Worm (Caenorhabditis elegans) whole organism, young adult: ENCODE results near the gene Y39G8B.10.

Experiments used
- B0035.1 ChIP-seq: sonication (generic microtip); optimal IDR thresholded peaks from 2 replicates; lab custom pipeline; 2016; ENCODE audit warnings: missing genetic modification characterization, mild to moderate bottlenecking, missing compliant biosample characterization, missing genotype, missing genetic modification reagents
- B0336.3 ChIP-seq: fragments of 200-800 bp; sonication (Bioruptor generic); IDR thresholded peaks from 2 replicates; pipeline ENCODE4 v1.3.6; 2022; ENCODE audit warnings: missing genetic modification characterization, missing compliant biosample characterization
- D2030.7 ChIP-seq: fragments of 200-800 bp; sonication (Bioruptor generic); IDR thresholded peaks from 2 replicates; pipeline ENCODE4 v1.3.6; 2022; ENCODE audit warnings: missing genetic modification reagents, missing genetic modification characterization, missing compliant biosample characterization
- F37B4.10 ChIP-seq: fragments of 200-800 bp; sonication (Bioruptor generic); IDR thresholded peaks from 2 replicates; pipeline ENCODE4 v1.3.6; 2022; ENCODE audit warnings: missing genetic modification characterization, missing compliant biosample characterization
- F52B5.7 ChIP-seq: sonication (generic microtip); optimal IDR thresholded peaks from 2 replicates; lab custom pipeline; 2016; ENCODE audit warnings: mild to moderate bottlenecking, missing genetic modification characterization, missing compliant biosample characterization
- F57C9.4 ChIP-seq: sonication (generic microtip); optimal IDR thresholded peaks from 2 replicates; lab custom pipeline; 2017; ENCODE audit warnings: mild to moderate bottlenecking, missing genetic modification characterization, missing compliant biosample characterization
- T07F8.4 ChIP-seq: sonication (generic microtip); optimal IDR thresholded peaks from 2 replicates; lab custom pipeline; 2016; ENCODE audit warnings: mild to moderate bottlenecking, missing genetic modification characterization, moderate library complexity, missing compliant biosample characterization
- Y53G8AR.9 ChIP-seq: fragments of 200-800 bp; sonication (Bioruptor generic); conservative IDR thresholded peaks from 2 replicates; pipeline ENCODE4 v1.3.6; 2022; ENCODE audit warnings: missing genetic modification reagents, missing genetic modification characterization, missing compliant biosample characterization
- Y79H2A.3 ChIP-seq: fragments of 200-800 bp; sonication (Bioruptor generic); conservative IDR thresholded peaks from 2 replicates; pipeline ENCODE4 v1.3.6; 2022; ENCODE audit warnings: missing genetic modification reagents, missing genetic modification characterization, missing compliant biosample characterization
- ZK185.1 ChIP-seq: sonication (generic microtip); optimal IDR thresholded peaks from 2 replicates; lab custom pipeline; 2016; ENCODE audit warnings: mild to moderate bottlenecking, missing genetic modification characterization, missing compliant biosample characterization; ENCODE audit not compliant: poor library complexity, severe bottlenecking
- aptf-2 ChIP-seq: fragments of 200-800 bp; sonication (Bioruptor generic); conservative IDR thresholded peaks from 2 replicates; pipeline ENCODE4 v1.3.6; 2022; ENCODE audit warnings: missing genetic modification reagents, missing genetic modification characterization, missing compliant biosample characterization
- atf-7 ChIP-seq: sonication (generic microtip); optimal IDR thresholded peaks from 2 replicates; lab custom pipeline; 2017; ENCODE audit warnings: mild to moderate bottlenecking, missing genetic modification characterization, missing compliant biosample characterization
- attf-5 ChIP-seq: fragments of 200-800 bp; sonication (Bioruptor generic); optimal IDR thresholded peaks from 2 replicates; lab custom pipeline; 2018; ENCODE audit warnings: mild to moderate bottlenecking, missing genetic modification characterization, missing compliant biosample characterization
- ceh-100 ChIP-seq: fragments of 200-800 bp; sonication (Bioruptor generic); IDR thresholded peaks from 2 replicates; pipeline ENCODE4 v1.3.6; 2022; ENCODE audit warnings: missing genetic modification reagents, missing genetic modification characterization, missing compliant biosample characterization
- ceh-40 ChIP-seq: fragments of 200-800 bp; sonication (Bioruptor generic); IDR thresholded peaks from 2 replicates; pipeline ENCODE4 v1.3.6; 2022; ENCODE audit warnings: missing genetic modification characterization, missing compliant biosample characterization
- ceh-91 ChIP-seq: fragments of 200-800 bp; sonication (Bioruptor generic); IDR thresholded peaks from 2 replicates; pipeline ENCODE4 v1.3.6; 2022; ENCODE audit warnings: missing genetic modification reagents, missing genetic modification characterization, missing compliant biosample characterization
- dox-1 ChIP-seq: fragments of 200-800 bp; sonication (Bioruptor generic); IDR thresholded peaks from 2 replicates; pipeline ENCODE4 v1.3.6; 2022; ENCODE audit warnings: missing genetic modification reagents, missing genetic modification characterization, missing compliant biosample characterization
- egrh-3 ChIP-seq: fragments of 200-800 bp; sonication (Bioruptor generic); IDR thresholded peaks from 2 replicates; pipeline ENCODE4 v1.3.6; 2022; ENCODE audit warnings: missing genetic modification reagents, missing genetic modification characterization, missing compliant biosample characterization
- ekl-4 ChIP-seq: fragments of 200-800 bp; sonication (Bioruptor generic); IDR thresholded peaks from 2 replicates; pipeline ENCODE4 v1.3.6; 2022; ENCODE audit warnings: missing genetic modification reagents, missing genetic modification characterization, missing compliant biosample characterization
- ets-4 ChIP-seq: fragments of 200-800 bp; sonication (Bioruptor generic); optimal IDR thresholded peaks from 2 replicates; lab custom pipeline; 2018; ENCODE audit warnings: mild to moderate bottlenecking, missing genetic modification characterization, missing compliant biosample characterization
- gei-17 ChIP-seq: fragments of 200-800 bp; sonication (Bioruptor generic); optimal IDR thresholded peaks from 2 replicates; lab custom pipeline; 2018; ENCODE audit warnings: mild to moderate bottlenecking, missing genetic modification characterization, missing compliant biosample characterization
- hmg-1.2 ChIP-seq: fragments of 200-800 bp; sonication (Bioruptor generic); IDR thresholded peaks from 2 replicates; pipeline ENCODE4 v1.3.6; 2022; ENCODE audit warnings: missing genetic modification reagents, missing genetic modification characterization, missing compliant biosample characterization
- hmg-20 ChIP-seq: fragments of 200-800 bp; sonication (Bioruptor generic); IDR thresholded peaks from 2 replicates; pipeline ENCODE4 v1.3.6; 2022; ENCODE audit warnings: missing genetic modification reagents, missing genetic modification characterization, missing compliant biosample characterization
- lin-26 ChIP-seq: fragments of 200-800 bp; sonication (Bioruptor generic); IDR thresholded peaks from 2 replicates; pipeline ENCODE4 v1.3.6; 2022; ENCODE audit warnings: missing genetic modification reagents, missing genetic modification characterization, missing compliant biosample characterization
- lsl-1 ChIP-seq: fragments of 200-800 bp; sonication (Bioruptor generic); optimal IDR thresholded peaks from 2 replicates; lab custom pipeline; 2018; ENCODE audit warnings: mild to moderate bottlenecking, missing genetic modification characterization, moderate library complexity, missing compliant biosample characterization
- madf-6 ChIP-seq: fragments of 200-800 bp; sonication (Bioruptor generic); IDR thresholded peaks from 2 replicates; pipeline ENCODE4 v1.3.6; 2022; ENCODE audit warnings: missing genetic modification reagents, missing genetic modification characterization, missing compliant biosample characterization
- mes-4 ChIP-seq: sonication (generic microtip); optimal IDR thresholded peaks from 2 replicates; lab custom pipeline; 2016; ENCODE audit warnings: missing genotype, missing genetic modification characterization, missing compliant biosample characterization
- mxl-1 ChIP-seq: sonication (generic microtip); optimal IDR thresholded peaks from 2 replicates; lab custom pipeline; 2016; ENCODE audit warnings: missing genetic modification characterization, missing compliant biosample characterization
- nhr-179 ChIP-seq: sonication (generic microtip); optimal IDR thresholded peaks from 2 replicates; lab custom pipeline; 2016; ENCODE audit warnings: mild to moderate bottlenecking, missing genetic modification characterization, missing compliant biosample characterization
- nhr-27 ChIP-seq: fragments of 200-800 bp; sonication (Bioruptor generic); optimal IDR thresholded peaks from 2 replicates; lab custom pipeline; 2018; ENCODE audit warnings: mild to moderate bottlenecking, missing genetic modification characterization, moderate library complexity, missing compliant biosample characterization
- nhr-80 ChIP-seq: sonication (generic microtip); optimal IDR thresholded peaks from 2 replicates; lab custom pipeline; 2016; ENCODE audit warnings: missing genetic modification characterization, missing compliant biosample characterization
- nhr-90 ChIP-seq: sonication (generic microtip); optimal IDR thresholded peaks from 2 replicates; lab custom pipeline; 2016; ENCODE audit warnings: missing genotype, mild to moderate bottlenecking, missing genetic modification characterization, missing compliant biosample characterization
- rcor-1 ChIP-seq: fragments of 200-800 bp; sonication (Bioruptor generic); IDR thresholded peaks from 2 replicates; pipeline ENCODE4 v1.3.6; 2022; ENCODE audit warnings: missing genetic modification reagents, missing genetic modification characterization, missing compliant biosample characterization
- rec-8 ChIP-seq, 2 experiments: sonication (generic microtip); optimal IDR thresholded peaks; 2 replicates each; lab custom pipeline; 2016; ENCODE audit warnings: mild to moderate bottlenecking in 2 of 2, missing genetic modification characterization in 2 of 2, missing genetic modification reagents in 2 of 2, missing genotype in 2 of 2, missing biosample characterization in 1 of 2, missing compliant biosample characterization in 1 of 2, moderate library complexity in 1 of 2
- repo-1 ChIP-seq: sonication (generic microtip); optimal IDR thresholded peaks from 2 replicates; lab custom pipeline; 2017; ENCODE audit warnings: mild to moderate bottlenecking, missing genetic modification characterization, missing compliant biosample characterization
- snpc-4 ChIP-seq, 5 experiments: fragments of 150-350 bp in 1 of 5; sonication (generic microtip) in 4 of 5; optimal IDR thresholded peaks; 2 replicates each; lab custom pipeline; 2014 to 2018; ENCODE audit warnings: missing genetic modification characterization in 5 of 5, missing biosample characterization in 3 of 5, antibody characterized with exemption in 2 of 5, mild to moderate bottlenecking in 2 of 5, missing compliant biosample characterization in 2 of 5, missing genotype in 2 of 5, moderate library complexity in 2 of 5, missing genetic modification reagents in 1 of 5
- xnd-1 ChIP-seq: sonication (generic microtip); optimal IDR thresholded peaks from 2 replicates; lab custom pipeline; 2016; ENCODE audit warnings: missing genotype, missing genetic modification reagents, missing genetic modification characterization, missing compliant biosample characterization
- zfh-2 ChIP-seq: fragments of 200-800 bp; sonication (Bioruptor generic); conservative IDR thresholded peaks from 2 replicates; pipeline ENCODE4 v1.3.6; 2022; ENCODE audit warnings: missing genetic modification reagents, missing genetic modification characterization, missing compliant biosample characterization
- zim-3 ChIP-seq: sonication (generic microtip); optimal IDR thresholded peaks from 2 replicates; lab custom pipeline; 2017; ENCODE audit warnings: mild to moderate bottlenecking, missing genetic modification characterization, moderate library complexity, missing compliant biosample characterization
- ztf-18 ChIP-seq: sonication (generic microtip); optimal IDR thresholded peaks from 2 replicates; lab custom pipeline; 2016; ENCODE audit warnings: missing genotype, mild to moderate bottlenecking, missing genetic modification characterization, missing compliant biosample characterization
- ztf-26 ChIP-seq: sonication (generic microtip); optimal IDR thresholded peaks from 2 replicates; lab custom pipeline; 2017; ENCODE audit warnings: missing genetic modification characterization, missing compliant biosample characterization

The Y39G8B.10 gene

ce11 chrII:13938290-13938689, 44.6 kb downstream of the Y39G8B.10 start:
- no peak for TF ChIP-seq T07F8.4 (tag; lab: Kevin White, UChicago)
- TF ChIP-seq ceh-91 (GFP tag; lab: Robert Waterston, UW): no peak
- TF ChIP-seq hmg-1.2 (GFP tag; lab: Robert Waterston, UW): no peak
- peak; percentile 77 for TF ChIP-seq zfh-2 (GFP tag; lab: Robert Waterston, UW)
- no peak for TF ChIP-seq nhr-90 (tag; lab: Kevin White, UChicago)
- no peak for TF ChIP-seq rec-8 (tag; optimal IDR thresholded peaks at IDR 0.05; lab: Kevin White, UChicago)
- TF ChIP-seq ZK185.1 (tag; lab: Kevin White, UChicago): no peak
- no peak for TF ChIP-seq ceh-40 (GFP tag; lab: Robert Waterston, UW)
- TF ChIP-seq atf-7 (tag; lab: Kevin White, UChicago): no peak
- no peak for TF ChIP-seq snpc-4 (GFP tag; optimal IDR thresholded peaks at IDR 0.05; lab: Kevin White, UChicago)
- TF ChIP-seq snpc-4 (tag; optimal IDR thresholded peaks at IDR 0.05; lab: Kevin White, UChicago): peak in 2 of 4 experiments; percentile 49 to 81
- TF ChIP-seq madf-6 (GFP tag; lab: Robert Waterston, UW): no peak
- no peak for TF ChIP-seq ztf-18 (tag; lab: Kevin White, UChicago)
- TF ChIP-seq lsl-1 (GFP tag; lab: Kevin White, UChicago): no peak
- no peak for TF ChIP-seq B0336.3 (GFP tag; lab: Robert Waterston, UW)
- no peak for TF ChIP-seq xnd-1 (tag; lab: Kevin White, UChicago)
- TF ChIP-seq egrh-3 (GFP tag; lab: Robert Waterston, UW): peak; percentile 39; the same call in 1 of the 2 replicates
- TF ChIP-seq F57C9.4 (tag; lab: Kevin White, UChicago): no peak
- no peak for TF ChIP-seq B0035.1
- TF ChIP-seq ceh-100: no peak
- no peak for TF ChIP-seq D2030.7 (GFP tag; lab: Robert Waterston, UW)
- TF ChIP-seq lin-26 (GFP tag; lab: Robert Waterston, UW): no peak
- no peak for TF ChIP-seq attf-5 (GFP tag; lab: Kevin White, UChicago)

- TF ChIP-seq mes-4: no peak
- no peak for TF ChIP-seq mxl-1
- no peak for TF ChIP-seq rcor-1 (GFP tag; lab: Robert Waterston, UW)
- no peak for TF ChIP-seq repo-1 (tag; lab: Kevin White, UChicago)
- no peak for TF ChIP-seq attf-5 (GFP tag; lab: Kevin White, UChicago)
- no peak for TF ChIP-seq B0035.1
- TF ChIP-seq gei-17 (GFP tag; lab: Kevin White, UChicago): no peak
- TF ChIP-seq hmg-1.2 (GFP tag; lab: Robert Waterston, UW): no peak
- no peak for TF ChIP-seq Y79H2A.3 (GFP tag; lab: Robert Waterston, UW)
- TF ChIP-seq dox-1 (GFP tag; lab: Robert Waterston, UW): no peak
- TF ChIP-seq zfh-2 (GFP tag; lab: Robert Waterston, UW): no peak
- no peak for TF ChIP-seq hmg-20
- no peak for TF ChIP-seq F37B4.10
- TF ChIP-seq ztf-26 (tag; lab: Kevin White, UChicago): no peak
- no peak for TF ChIP-seq nhr-80
- no peak for TF ChIP-seq F52B5.7 (tag; lab: Kevin White, UChicago)
- no peak for TF ChIP-seq ekl-4 (GFP tag; lab: Robert Waterston, UW)
- no peak for TF ChIP-seq ets-4 (GFP tag; lab: Kevin White, UChicago)
Observed at ce11 chrII:13935907-13936306, 47.0 kb downstream of the Y39G8B.10 start.

ce11 chrII:13933534-13933933, 49.4 kb downstream of the Y39G8B.10 start:
- TF ChIP-seq lin-26 (GFP tag; lab: Robert Waterston, UW) (no peak), nhr-27 (tag; lab: Kevin White, UChicago) (no peak), aptf-2 (GFP tag; lab: Robert Waterston, UW) (no peak), zim-3 (no peak), nhr-179 (tag; lab: Kevin White, UChicago) (no peak), rec-8 (tag; optimal IDR thresholded peaks at IDR 0.05; lab: Kevin White, UChicago) (no peak), dox-1 (GFP tag; lab: Robert Waterston, UW) (no peak), Y53G8AR.9 (GFP tag; lab: Robert Waterston, UW) (no peak)
- TF ChIP-seq, all 124 proteins: peak for 0
